Worm (Caenorhabditis elegans) whole organism, L3 larva: ENCODE data around the gene T01H3.2.

Experiments
- aly-2 ChIP-seq: fragments of 150-350 bp; optimal IDR thresholded peaks from 2 replicates; lab custom pipeline; 2014; ENCODE audit warnings: missing biosample characterization, missing genetic modification characterization
- ceh-9 ChIP-seq: sonication (generic microtip); optimal IDR thresholded peaks from 2 replicates; lab custom pipeline; 2018; ENCODE audit warnings: missing biosample characterization, missing genetic modification characterization
- daf-12 ChIP-seq: fragments of 150-350 bp; optimal IDR thresholded peaks from 2 replicates; lab custom pipeline; 2014; ENCODE audit warnings: missing biosample characterization, missing genetic modification reagents, missing genetic modification characterization
- elt-2 ChIP-seq: sonication (generic microtip); optimal IDR thresholded peaks from 2 replicates; lab custom pipeline; 2016; ENCODE audit warnings: missing genetic modification reagents, mild to moderate bottlenecking, missing genetic modification characterization, missing compliant biosample characterization
- fkh-10 ChIP-seq: sonication (generic microtip); optimal IDR thresholded peaks from 2 replicates; lab custom pipeline; 2017; ENCODE audit warnings: missing biosample characterization, missing genetic modification reagents, missing genetic modification characterization
- fkh-2 ChIP-seq: fragments of 150-350 bp; optimal IDR thresholded peaks from 2 replicates; lab custom pipeline; 2014; ENCODE audit warnings: missing biosample characterization, missing genetic modification reagents, missing genetic modification characterization
- hmg-11 ChIP-seq: sonication (generic microtip); optimal IDR thresholded peaks from 2 replicates; lab custom pipeline; 2016; ENCODE audit warnings: missing genetic modification characterization, missing compliant biosample characterization
- jun-1 ChIP-seq: fragments of 150-350 bp; optimal IDR thresholded peaks from 2 replicates; lab custom pipeline; 2014; ENCODE audit warnings: missing biosample characterization, missing genetic modification reagents, missing genetic modification characterization
- nhr-11 ChIP-seq: fragments of 150-350 bp; optimal IDR thresholded peaks from 2 replicates; lab custom pipeline; 2014; ENCODE audit warnings: missing biosample characterization, missing genetic modification characterization
- nhr-23 ChIP-seq: fragments of 150-350 bp; optimal IDR thresholded peaks from 2 replicates; lab custom pipeline; 2014; ENCODE audit warnings: missing biosample characterization, missing genetic modification reagents, missing genetic modification characterization
- nhr-237 ChIP-seq: fragments of 150-350 bp; optimal IDR thresholded peaks from 2 replicates; lab custom pipeline; 2014; ENCODE audit warnings: missing biosample characterization, missing genetic modification characterization
- unc-62 ChIP-seq: fragments of 150-350 bp; sonication (generic microtip); optimal IDR thresholded peaks from 4 replicates; lab custom pipeline; 2014; ENCODE audit warnings: missing biosample characterization, missing genetic modification reagents, missing genetic modification characterization
- zag-1 ChIP-seq: fragments of 150-350 bp; optimal IDR thresholded peaks from 2 replicates; lab custom pipeline; 2014; ENCODE audit warnings: missing biosample characterization, missing genetic modification characterization

- TF ChIP-seq hmg-11 (tag; lab: Kevin White, UChicago), result no peak
- no peak for TF ChIP-seq elt-2 (tag; lab: Kevin White, UChicago)
- TF ChIP-seq nhr-237, result no peak
- TF ChIP-seq zag-1 (tag; lab: Kevin White, UChicago), result no peak
- TF ChIP-seq nhr-11, result no peak
- no peak for TF ChIP-seq jun-1 (tag; lab: Kevin White, UChicago)
- no peak for TF ChIP-seq daf-12
- TF ChIP-seq aly-2 (tag; lab: Kevin White, UChicago), result no peak
- no peak for TF ChIP-seq fkh-10 (GFP tag; lab: Kevin White, UChicago)
- no peak for TF ChIP-seq ceh-9 (tag; lab: Kevin White, UChicago)
- no peak for TF ChIP-seq unc-62 (GFP tag; lab: Kevin White, UChicago)
- TF ChIP-seq nhr-23, result no peak
- TF ChIP-seq fkh-2 (tag; lab: Kevin White, UChicago), result no peak
Observed at ce11 chrII:7870632-7871031, 7.2 kb downstream of the T01H3.2 start.
